Fruit fly (Drosophila melanogaster) whole organism, wandering third instar larva: Measurements from ENCODE around the gene Gr93c.
A peak's percentile ranks its signal among the peaks of the same experiment; 100 is the strongest.

ENCODE experiments used
- Abd-B ChIP-seq: fragments of >200 bp; optimal IDR thresholded peaks from 2 replicates; lab custom pipeline; 2017; ENCODE audit warnings: missing biosample characterization, missing genetic modification characterization
- CG32264 ChIP-seq: fragments of 200-800 bp; sonication (Bioruptor generic); optimal IDR thresholded peaks from 2 replicates; lab custom pipeline; 2016; ENCODE audit warnings: missing biosample characterization, missing genetic modification characterization
- Dfd ChIP-seq: fragments of >200 bp; optimal IDR thresholded peaks from 2 replicates; lab custom pipeline; 2017; ENCODE audit warnings: missing biosample characterization, missing genetic modification characterization
- Dif ChIP-seq: fragments of 200-275, 200-300 bp; sonication (Bioruptor generic); optimal IDR thresholded peaks from 2 replicates; lab custom pipeline; 2018; ENCODE audit warnings: missing biosample characterization, missing genetic modification characterization; ENCODE audit not compliant: partially characterized antibody
- HLH106 ChIP-seq: fragments of 200-800 bp; optimal IDR thresholded peaks from 3 replicates; lab custom pipeline; 2019; ENCODE audit warnings: missing biosample characterization, mild to moderate bottlenecking, missing genetic modification characterization, moderate library complexity
- Hr78 ChIP-seq: fragments of >200 bp; optimal IDR thresholded peaks from 2 replicates; lab custom pipeline; 2017; ENCODE audit warnings: missing biosample characterization, missing genetic modification characterization
- Jra ChIP-seq: sonication (Bioruptor generic); optimal IDR thresholded peaks from 2 replicates; lab custom pipeline; 2016; ENCODE audit warnings: missing biosample characterization, missing genetic modification characterization
- N ChIP-seq: fragments of >200 bp; optimal IDR thresholded peaks from 2 replicates; lab custom pipeline; 2018; ENCODE audit warnings: missing biosample characterization, missing external identifiers, missing genetic modification characterization
- Rel ChIP-seq, 2 experiments: fragments of 200-800 bp; sonication (Bioruptor generic) in 1 of 2; optimal IDR thresholded peaks; 2 replicates in 1 of 2; 3 replicates in 1 of 2; lab custom pipeline; 2016 to 2019; ENCODE audit warnings: mild to moderate bottlenecking in 2 of 2, missing biosample characterization in 2 of 2, missing genetic modification characterization in 2 of 2, moderate library complexity in 1 of 2
- Sp1 ChIP-seq: fragments of 200-800 bp; sonication (Bioruptor generic); optimal IDR thresholded peaks from 3 replicates; lab custom pipeline; 2019; ENCODE audit warnings: missing biosample characterization, mild to moderate bottlenecking, missing genetic modification characterization, moderate library complexity
- Vsx2 ChIP-seq: fragments of 200-300, 225-300 bp; sonication (Bioruptor generic); optimal IDR thresholded peaks from 2 replicates; lab custom pipeline; 2018; ENCODE audit warnings: missing biosample characterization, missing genetic modification characterization; ENCODE audit not compliant: partially characterized antibody
- br ChIP-seq: fragments of 200-800 bp; sonication (Bioruptor generic); optimal IDR thresholded peaks from 2 replicates; lab custom pipeline; 2016; ENCODE audit warnings: missing biosample characterization, missing genetic modification characterization
- brk ChIP-seq: fragments of 200-800 bp; sonication (Bioruptor generic); optimal IDR thresholded peaks from 2 replicates; lab custom pipeline; 2016; ENCODE audit warnings: missing biosample characterization, mild to moderate bottlenecking, missing genetic modification characterization
- dl ChIP-seq, 2 experiments: fragments of 175-275, 200-275 bp in 1 of 2; fragments of 200-275 bp in 1 of 2; sonication (Bioruptor generic); optimal IDR thresholded peaks; lab custom pipeline; 2018; ENCODE audit warnings: mild to moderate bottlenecking in 2 of 2, missing biosample characterization in 2 of 2, missing genetic modification characterization in 2 of 2, moderate library complexity in 2 of 2; ENCODE audit not compliant: partially characterized antibody in 2 of 2, insufficient read depth in 1 of 2
- dmrt93B ChIP-seq: fragments of 200-800 bp; sonication (Bioruptor generic); optimal IDR thresholded peaks from 2 replicates; lab custom pipeline; 2018; ENCODE audit warnings: missing biosample characterization, mild to moderate bottlenecking, missing genetic modification characterization
- ey ChIP-seq: fragments of 200-800 bp; sonication (Bioruptor generic); optimal IDR thresholded peaks from 2 replicates; lab custom pipeline; 2016; ENCODE audit warnings: missing biosample characterization, missing genetic modification characterization
- foxo ChIP-seq, 2 experiments: fragments of 200-800 bp; sonication (Bioruptor generic); optimal IDR thresholded peaks; 2 replicates in 1 of 2; 3 replicates in 1 of 2; lab custom pipeline; 2016 to 2017; ENCODE audit warnings: missing biosample characterization in 2 of 2, missing genetic modification characterization in 2 of 2
- fru ChIP-seq: fragments of 200-800 bp; sonication (Bioruptor generic); optimal IDR thresholded peaks from 3 replicates; lab custom pipeline; 2016; ENCODE audit warnings: missing biosample characterization, mild to moderate bottlenecking, missing genetic modification characterization
- h ChIP-seq: fragments of 200-800 bp; sonication (Bioruptor generic); optimal IDR thresholded peaks from 3 replicates; lab custom pipeline; 2016; ENCODE audit warnings: missing biosample characterization, mild to moderate bottlenecking, missing genetic modification characterization
- jim ChIP-seq: fragments of 175-275, 200-325 bp; sonication (Bioruptor generic); optimal IDR thresholded peaks from 2 replicates; lab custom pipeline; 2016; ENCODE audit warnings: missing biosample characterization, mild to moderate bottlenecking, missing genetic modification characterization
- lola ChIP-seq: fragments of >200 bp; optimal IDR thresholded peaks from 2 replicates; lab custom pipeline; 2017; ENCODE audit warnings: missing biosample characterization, missing genetic modification characterization
- pan ChIP-seq: fragments of >200 bp; optimal IDR thresholded peaks from 2 replicates; lab custom pipeline; 2017
- rgr ChIP-seq: fragments of 200-800 bp; sonication (Bioruptor generic); optimal IDR thresholded peaks from 3 replicates; lab custom pipeline; 2016; ENCODE audit warnings: missing biosample characterization, mild to moderate bottlenecking, missing genetic modification characterization
- sage ChIP-seq: fragments of 200-800 bp; sonication (Bioruptor generic); optimal IDR thresholded peaks from 2 replicates; lab custom pipeline; 2016; ENCODE audit warnings: missing biosample characterization, mild to moderate bottlenecking, missing genetic modification characterization
- tai ChIP-seq: sonication (Bioruptor generic); optimal IDR thresholded peaks from 2 replicates; lab custom pipeline; 2016; ENCODE audit warnings: missing biosample characterization, missing genetic modification characterization
- usp ChIP-seq: fragments of >200 bp; optimal IDR thresholded peaks from 2 replicates; lab custom pipeline; 2017; ENCODE audit warnings: missing biosample characterization, missing genetic modification characterization
- woc ChIP-seq: sonication (Bioruptor generic); optimal IDR thresholded peaks from 2 replicates; lab custom pipeline; 2016; ENCODE audit warnings: missing biosample characterization, mild to moderate bottlenecking, missing genetic modification characterization

Gr93c gene

dm6 chr3R:21821684-21822561 lies 23.1 kb downstream of the Gr93c start:
- peak; percentile 51 for TF ChIP-seq Dfd (GFP tag; lab: Kevin White, UChicago)
- TF ChIP-seq br: no peak
- TF ChIP-seq Dif (GFP tag; lab: Kevin White, UChicago): peak; percentile 69
- TF ChIP-seq N: peak; percentile 0
- TF ChIP-seq Rel (GFP tag; optimal IDR thresholded peaks at IDR 0.05; lab: Kevin White, UChicago): no peak
- TF ChIP-seq Rel (tag; optimal IDR thresholded peaks at IDR 0.05; lab: Kevin White, UChicago): peak; percentile 87

- TF ChIP-seq tai (GFP tag; lab: Kevin White, UChicago): no peak
- TF ChIP-seq woc (GFP tag; lab: Kevin White, UChicago): peak; percentile 15
- TF ChIP-seq jim (GFP tag; lab: Kevin White, UChicago): no peak
- TF ChIP-seq brk (GFP tag; lab: Kevin White, UChicago): no peak
- TF ChIP-seq Vsx2 (GFP tag; lab: Kevin White, UChicago): peak; percentile 29
- TF ChIP-seq fru (GFP tag; lab: Kevin White, UChicago): no peak
- no peak for TF ChIP-seq HLH106
- TF ChIP-seq Sp1 (GFP tag; lab: Kevin White, UChicago): peak; percentile 6
- TF ChIP-seq Dif (GFP tag; lab: Kevin White, UChicago): no peak
- peak; percentile 1 for TF ChIP-seq ey (GFP tag; lab: Kevin White, UChicago)
- no peak for TF ChIP-seq Dfd (GFP tag; lab: Kevin White, UChicago)
- TF ChIP-seq h (GFP tag; lab: Kevin White, UChicago): peak; percentile 25
- peak; percentile 3 for TF ChIP-seq br
- no peak for TF ChIP-seq usp
- TF ChIP-seq Hr78 (GFP tag; lab: Kevin White, UChicago): no peak
- no peak for TF ChIP-seq dmrt93B (GFP tag; lab: Kevin White, UChicago)
- peak in 1 of 2 experiments; percentile 40 for TF ChIP-seq foxo (GFP tag; optimal IDR thresholded peaks at IDR 0.05; lab: Kevin White, UChicago)
- TF ChIP-seq rgr (GFP tag; lab: Kevin White, UChicago): no peak
These were observed 36.3 kb downstream of the Gr93c start for dm6 chr3R:21808622-21809347.

- TF ChIP-seq pan (lab: Kevin White, UChicago): no peak
- no peak for TF ChIP-seq rgr (GFP tag; lab: Kevin White, UChicago)
- no peak for TF ChIP-seq sage (GFP tag; lab: Kevin White, UChicago)
- TF ChIP-seq dl (GFP tag; optimal IDR thresholded peaks at IDR 0.05; lab: Kevin White, UChicago; ENCODE audit: insufficient read depth in 1 of 2, partially characterized antibody in 2 of 2): no peak
- TF ChIP-seq CG32264 (GFP tag; lab: Kevin White, UChicago): no peak
- TF ChIP-seq Dif (GFP tag; lab: Kevin White, UChicago): no peak
- no peak for TF ChIP-seq Rel (GFP tag; optimal IDR thresholded peaks at IDR 0.05; lab: Kevin White, UChicago)
- no peak for TF ChIP-seq Rel (tag; optimal IDR thresholded peaks at IDR 0.05; lab: Kevin White, UChicago)
- no peak for TF ChIP-seq Jra
- TF ChIP-seq woc (GFP tag; lab: Kevin White, UChicago): no peak
- no peak for TF ChIP-seq Abd-B (GFP tag; lab: Kevin White, UChicago)
- TF ChIP-seq ey (GFP tag; lab: Kevin White, UChicago): no peak
- TF ChIP-seq Hr78 (GFP tag; lab: Kevin White, UChicago): no peak
- TF ChIP-seq lola (GFP tag; lab: Kevin White, UChicago): no peak
- TF ChIP-seq br: no peak
- no peak for TF ChIP-seq brk (GFP tag; lab: Kevin White, UChicago)
- TF ChIP-seq N: no peak
- TF ChIP-seq foxo (GFP tag; optimal IDR thresholded peaks at IDR 0.05; lab: Kevin White, UChicago): no peak
- TF ChIP-seq tai (GFP tag; lab: Kevin White, UChicago): no peak
These were observed 37.8 kb downstream of the Gr93c start for dm6 chr3R:21807264-21807663.
